Fruit fly (Drosophila melanogaster) whole organism, embryonic: ENCODE results near the gene CG3088.

Source experiments
- Awh ChIP-seq: fragments of 200-800 bp; sonication (Bioruptor generic); IDR thresholded peaks from 2 replicates; pipeline ENCODE4, ENCODE4 v1.3.6; 2022; ENCODE audit warnings: missing biosample characterization, missing genetic modification characterization
- Blimp-1 ChIP-seq: fragments of 200-800 bp; sonication (Bioruptor generic); optimal IDR thresholded peaks from 3 replicates; lab custom pipeline; 2018; ENCODE audit warnings: missing biosample characterization, missing genetic modification characterization, mild to moderate bottlenecking, moderate library complexity, missing genetic modification reagents
- CG10267 ChIP-seq: fragments of 200-800 bp; sonication (Bioruptor generic); optimal IDR thresholded peaks from 2 replicates; lab custom pipeline; 2018; ENCODE audit warnings: missing biosample characterization, mild to moderate bottlenecking, missing genetic modification characterization, moderate library complexity
- CG10366 ChIP-seq: fragments of 200-800 bp; sonication (Bioruptor generic); IDR thresholded peaks from 2 replicates; pipeline ENCODE4 v1.3.6; 2022; ENCODE audit warnings: missing biosample characterization, missing genetic modification characterization
- CG10959 ChIP-seq: fragments of 200-800 bp; sonication (Bioruptor generic); IDR thresholded peaks from 2 replicates; pipeline ENCODE4 v1.3.6; 2022; ENCODE audit warnings: missing biosample characterization, missing genetic modification characterization
- CG11398 ChIP-seq: fragments of 200-800 bp; sonication (Bioruptor generic); optimal IDR thresholded peaks from 2 replicates; lab custom pipeline; 2016; ENCODE audit warnings: missing biosample characterization, missing genetic modification characterization
- CG12219 ChIP-seq: fragments of 200-800 bp; sonication (Bioruptor generic); optimal IDR thresholded peaks from 3 replicates; lab custom pipeline; 2018; ENCODE audit warnings: missing biosample characterization, mild to moderate bottlenecking, missing genetic modification characterization
- CG13424 ChIP-seq: fragments of 200-800 bp; sonication (Bioruptor generic); optimal IDR thresholded peaks from 2 replicates; lab custom pipeline; 2019; ENCODE audit warnings: missing biosample characterization, mild to moderate bottlenecking, missing genetic modification characterization, moderate library complexity
- CG15479 ChIP-seq: fragments of 200-800 bp; sonication (Bioruptor generic); optimal IDR thresholded peaks from 3 replicates; lab custom pipeline; 2019; ENCODE audit warnings: missing biosample characterization, mild to moderate bottlenecking, missing genetic modification characterization, moderate library complexity
- CG17359 ChIP-seq: fragments of 200-800 bp; sonication (Bioruptor generic); optimal IDR thresholded peaks from 3 replicates; lab custom pipeline; 2018; ENCODE audit warnings: missing biosample characterization, mild to moderate bottlenecking, missing genetic modification characterization, moderate library complexity
- CG1792 ChIP-seq: fragments of 200-800 bp; sonication (Bioruptor generic); optimal IDR thresholded peaks from 2 replicates; lab custom pipeline; 2016; ENCODE audit warnings: missing biosample characterization, missing genetic modification characterization
- CG1832 ChIP-seq: fragments of 200-800 bp; sonication (Bioruptor generic); optimal IDR thresholded peaks from 2 replicates; lab custom pipeline; 2017; ENCODE audit warnings: missing biosample characterization, mild to moderate bottlenecking, missing genetic modification characterization, inconsistent platforms
- CG2712 ChIP-seq: fragments of 200-800 bp; optimal IDR thresholded peaks from 3 replicates; lab custom pipeline; 2019; ENCODE audit warnings: missing biosample characterization, mild to moderate bottlenecking, missing genetic modification characterization, moderate library complexity
- CG32767 ChIP-seq: fragments of 200-800 bp; sonication (Bioruptor generic); IDR thresholded peaks from 2 replicates; pipeline ENCODE4 v1.3.6; 2022; ENCODE audit warnings: missing biosample characterization, missing genetic modification characterization
- CG3847 ChIP-seq: fragments of 200-800 bp; sonication (Bioruptor generic); IDR thresholded peaks from 2 replicates; pipeline ENCODE4 v1.3.6; 2022; ENCODE audit warnings: missing biosample characterization, missing genetic modification characterization
- CG4404 ChIP-seq: fragments of 200-800 bp; sonication (Bioruptor generic); IDR thresholded peaks from 2 replicates; pipeline ENCODE4 v1.3.6; 2022; ENCODE audit warnings: missing biosample characterization, missing genetic modification characterization
- CG4424 ChIP-seq: fragments of 200-800 bp; sonication (Bioruptor generic); optimal IDR thresholded peaks from 3 replicates; lab custom pipeline; 2016; ENCODE audit warnings: missing biosample characterization, missing genetic modification characterization
- CG7357 ChIP-seq: fragments of 200-800 bp; sonication (Bioruptor generic); IDR thresholded peaks from 3 replicates; pipeline ENCODE4 v1.3.6; 2022; ENCODE audit warnings: missing biosample characterization, missing genetic modification characterization
- CG7839 ChIP-seq: fragments of 200-800 bp; sonication (Bioruptor generic); optimal IDR thresholded peaks from 3 replicates; lab custom pipeline; 2018; ENCODE audit warnings: missing biosample characterization, mild to moderate bottlenecking, missing genetic modification characterization, moderate library complexity
- CG7987 ChIP-seq: fragments of 200-800 bp; sonication (Bioruptor generic); optimal IDR thresholded peaks from 2 replicates; lab custom pipeline; 2018; ENCODE audit warnings: missing biosample characterization, mild to moderate bottlenecking, missing genetic modification characterization, moderate library complexity
- CG8388 ChIP-seq: fragments of 200-800 bp; sonication (Bioruptor generic); optimal IDR thresholded peaks from 2 replicates; lab custom pipeline; 2019; ENCODE audit warnings: missing biosample characterization, mild to moderate bottlenecking, missing genetic modification characterization, moderate library complexity
- D ChIP-seq, 2 experiments: fragments of 200-800 bp in 1 of 2; fragments of >200 bp in 1 of 2; sonication (Bioruptor generic) in 1 of 2; optimal IDR thresholded peaks; 2 replicates in 1 of 2; 3 replicates in 1 of 2; lab custom pipeline; 2017; ENCODE audit warnings: mild to moderate bottlenecking in 1 of 2, missing biosample characterization in 1 of 2, missing genetic modification characterization in 1 of 2, missing genetic modification reagents in 1 of 2
- Drgx ChIP-seq: fragments of 200-800 bp; sonication (Bioruptor generic); IDR thresholded peaks from 2 replicates; pipeline ENCODE4 v1.3.6; 2022; ENCODE audit warnings: missing biosample characterization, missing genetic modification characterization
- HmgD ChIP-seq: fragments of 200-800 bp; sonication (Bioruptor generic); optimal IDR thresholded peaks from 3 replicates; lab custom pipeline; 2016; ENCODE audit warnings: missing biosample characterization, missing genetic modification characterization
- Hmx ChIP-seq: fragments of 200-800 bp; sonication (Bioruptor generic); optimal IDR thresholded peaks from 2 replicates; lab custom pipeline; 2016; ENCODE audit warnings: missing biosample characterization, missing genetic modification characterization
- Spps ChIP-seq: fragments of 200-800 bp; sonication (Bioruptor generic); optimal IDR thresholded peaks from 2 replicates; lab custom pipeline; 2018; ENCODE audit warnings: missing biosample characterization, mild to moderate bottlenecking, missing genetic modification characterization
- Xrp1 ChIP-seq: fragments of 200-800 bp; sonication (Bioruptor generic); IDR thresholded peaks from 2 replicates; pipeline ENCODE4 v1.3.6; 2022; ENCODE audit warnings: missing biosample characterization, missing genetic modification characterization
- cato ChIP-seq: fragments of 200-800 bp; sonication (Bioruptor generic); optimal IDR thresholded peaks from 2 replicates; lab custom pipeline; 2016; ENCODE audit warnings: missing biosample characterization, missing genetic modification characterization, borderline replicate concordance
- dmrt99B ChIP-seq: fragments of 200-800 bp; sonication (Bioruptor generic); optimal IDR thresholded peaks from 2 replicates; lab custom pipeline; 2018; ENCODE audit warnings: missing biosample characterization, mild to moderate bottlenecking, missing genetic modification characterization, moderate library complexity
- ewg ChIP-seq: fragments of 200-800 bp; sonication (Bioruptor generic); optimal IDR thresholded peaks from 3 replicates; lab custom pipeline; 2017; ENCODE audit warnings: mild to moderate bottlenecking, missing biosample characterization, missing genetic modification reagents, missing genetic modification characterization
- fd3F ChIP-seq: fragments of 200-800 bp; sonication (Bioruptor generic); optimal IDR thresholded peaks from 2 replicates; lab custom pipeline; 2018; ENCODE audit warnings: missing biosample characterization, mild to moderate bottlenecking, missing genetic modification characterization, moderate library complexity
- fd96Cb ChIP-seq: fragments of 200-800 bp; sonication (Bioruptor generic); optimal IDR thresholded peaks from 2 replicates; lab custom pipeline; 2018; ENCODE audit warnings: missing biosample characterization, mild to moderate bottlenecking, missing genetic modification characterization, moderate library complexity
- fu2 ChIP-seq: fragments of 200-800 bp; sonication (Bioruptor generic); optimal IDR thresholded peaks from 2 replicates; lab custom pipeline; 2016; ENCODE audit warnings: missing biosample characterization, missing genetic modification characterization
- insv ChIP-seq, 2 experiments: fragments of 200-800 bp; sonication (Bioruptor generic); optimal IDR thresholded peaks; 3 replicates each; lab custom pipeline; 2016 to 2018; ENCODE audit warnings: missing biosample characterization in 2 of 2, missing genetic modification characterization in 2 of 2
- jing ChIP-seq: fragments of 200-800 bp; sonication (Bioruptor generic); optimal IDR thresholded peaks from 2 replicates; lab custom pipeline; 2018; ENCODE audit warnings: missing biosample characterization, mild to moderate bottlenecking, missing genetic modification characterization
- knrl ChIP-seq: fragments of 200-800 bp; sonication (Bioruptor generic); IDR thresholded peaks from 3 replicates; pipeline ENCODE4 v1.3.6; 2022; ENCODE audit warnings: missing biosample characterization, missing genetic modification characterization; ENCODE audit not compliant: partially characterized antibody
- mirr ChIP-seq: fragments of 200-800 bp; sonication (Bioruptor generic); optimal IDR thresholded peaks from 3 replicates; lab custom pipeline; 2018; ENCODE audit warnings: missing biosample characterization, mild to moderate bottlenecking, missing genetic modification characterization
- nerfin-2 ChIP-seq: fragments of 200-800 bp; sonication (Bioruptor generic); IDR thresholded peaks from 2 replicates; pipeline ENCODE4 v1.3.6; 2022; ENCODE audit warnings: missing biosample characterization, missing genetic modification characterization; ENCODE audit not compliant: partially characterized antibody
- peb ChIP-seq: fragments of 200-800 bp; sonication (Bioruptor generic); IDR thresholded peaks from 2 replicates; pipeline ENCODE4 v1.3.6; 2022; ENCODE audit warnings: missing biosample characterization, missing genetic modification characterization
- phol ChIP-seq: fragments of 200-800 bp; sonication (Bioruptor generic); optimal IDR thresholded peaks from 3 replicates; lab custom pipeline; 2018; ENCODE audit warnings: missing biosample characterization, mild to moderate bottlenecking, missing genetic modification characterization, moderate library complexity
- pzg ChIP-seq: fragments of 200-800 bp; sonication (Bioruptor generic); optimal IDR thresholded peaks from 3 replicates; lab custom pipeline; 2018; ENCODE audit warnings: missing biosample characterization, mild to moderate bottlenecking, missing genetic modification characterization, moderate library complexity
- run ChIP-seq: fragments of 200-800 bp; sonication (Bioruptor generic); optimal IDR thresholded peaks from 3 replicates; lab custom pipeline; 2018; ENCODE audit warnings: missing biosample characterization, mild to moderate bottlenecking, missing genetic modification characterization
- sc ChIP-seq, 3 experiments: fragments of >200 bp in 2 of 3; fragments of 200-800 bp in 1 of 3; sonication (Bioruptor generic) in 1 of 3; optimal IDR thresholded peaks; 2 replicates in 2 of 3; 3 replicates in 1 of 3; lab custom pipeline; 2017; ENCODE audit warnings: mild to moderate bottlenecking in 1 of 3, missing biosample characterization in 1 of 3, missing genetic modification characterization in 1 of 3, missing genetic modification reagents in 1 of 3
- schlank ChIP-seq: fragments of 200-800 bp; sonication (Bioruptor generic); optimal IDR thresholded peaks from 2 replicates; lab custom pipeline; 2018; ENCODE audit warnings: missing biosample characterization, mild to moderate bottlenecking, missing genetic modification characterization
- scrt ChIP-seq: fragments of 200-800 bp; sonication (Bioruptor generic); optimal IDR thresholded peaks from 2 replicates; lab custom pipeline; 2018; ENCODE audit warnings: missing biosample characterization, mild to moderate bottlenecking, missing genetic modification characterization, moderate library complexity
- sisA ChIP-seq: fragments of 200-800 bp; sonication (Bioruptor generic); IDR thresholded peaks from 2 replicates; pipeline ENCODE4 v1.3.6; 2022; ENCODE audit warnings: missing biosample characterization, missing genetic modification characterization
- twi ChIP-seq: fragments of 200-800 bp; optimal IDR thresholded peaks from 2 replicates; lab custom pipeline; 2019; ENCODE audit warnings: missing biosample characterization, mild to moderate bottlenecking, missing genetic modification characterization, moderate library complexity
- unc-4 ChIP-seq: fragments of 200-800 bp; sonication (Bioruptor generic); IDR thresholded peaks from 2 replicates; pipeline ENCODE4 v1.3.6; 2022; ENCODE audit warnings: missing biosample characterization, missing genetic modification characterization; ENCODE audit not compliant: partially characterized antibody
- zfh2 ChIP-seq: fragments of 200-800 bp; sonication (Bioruptor generic); optimal IDR thresholded peaks from 2 replicates; lab custom pipeline; 2016; ENCODE audit warnings: missing biosample characterization, missing genetic modification characterization

CG3088 gene

dm6 chr3L:9566849-9567248 is 34.3 kb downstream of the CG3088 start (continued):
- TF ChIP-seq unc-4 = no peak
- TF ChIP-seq pzg (GFP tag; lab: Kevin White, UChicago) = no peak
- TF ChIP-seq zfh2 = no peak
- TF ChIP-seq CG10959 = no peak
- TF ChIP-seq D (optimal IDR thresholded peaks at IDR 0.05; lab: Kevin White, UChicago) = no peak
- TF ChIP-seq D (GFP tag; optimal IDR thresholded peaks at IDR 0.05; lab: Kevin White, UChicago) = no peak
- TF ChIP-seq CG10267 (tag; lab: Kevin White, UChicago) = peak; percentile 10
- no peak for TF ChIP-seq CG12219 (GFP tag; lab: Kevin White, UChicago)
- peak; percentile 20 for TF ChIP-seq CG8388 (GFP tag; lab: Kevin White, UChicago)
- peak; percentile 47 for TF ChIP-seq dmrt99B
- no peak for TF ChIP-seq CG1832 (GFP tag; lab: Kevin White, UChicago)
- TF ChIP-seq sisA (GFP tag; lab: Robert Waterston, UW) = peak; percentile 21; the same call in 1 of the 2 replicates
- TF ChIP-seq CG2712 = peak; percentile 34
- TF ChIP-seq CG4424 = peak; percentile 16
- TF ChIP-seq CG13424 = peak; percentile 12
- TF ChIP-seq twi (tag; lab: Kevin White, UChicago) = no peak
- TF ChIP-seq fu2 (GFP tag; lab: Kevin White, UChicago) = no peak
- TF ChIP-seq CG11398 (GFP tag; lab: Kevin White, UChicago) = no peak
- TF ChIP-seq Spps (tag; lab: Kevin White, UChicago) = no peak
- no peak for TF ChIP-seq HmgD (GFP tag; lab: Kevin White, UChicago)
- TF ChIP-seq CG7839 = peak; percentile 41
- TF ChIP-seq Awh (GFP tag; lab: Robert Waterston, UW) = no peak
- no peak for TF ChIP-seq mirr (GFP tag; lab: Kevin White, UChicago)
- TF ChIP-seq phol (tag; lab: Kevin White, UChicago) = peak; percentile 50
- TF ChIP-seq CG32767 = no peak
- no peak for TF ChIP-seq Hmx (GFP tag; lab: Kevin White, UChicago)
- TF ChIP-seq CG15479 (GFP tag; lab: Kevin White, UChicago) = no peak
- no peak for TF ChIP-seq knrl (GFP tag; lab: Robert Waterston, UW)
- TF ChIP-seq Blimp-1 = peak; percentile 58
- no peak for TF ChIP-seq sc (optimal IDR thresholded peaks at IDR 0.05; lab: Kevin White, UChicago)
- TF ChIP-seq sc (GFP tag; optimal IDR thresholded peaks at IDR 0.05; lab: Kevin White, UChicago) = no peak
- no peak for TF ChIP-seq insv (GFP tag; optimal IDR thresholded peaks at IDR 0.05; lab: Kevin White, UChicago)
- no peak for TF ChIP-seq jing (GFP tag; lab: Kevin White, UChicago)
- TF ChIP-seq CG4404 (GFP tag; lab: Robert Waterston, UW) = no peak
- no peak for TF ChIP-seq schlank
- TF ChIP-seq peb (GFP tag; lab: Robert Waterston, UW) = no peak
- no peak for TF ChIP-seq ewg (GFP tag; lab: Kevin White, UChicago)
- TF ChIP-seq CG7987 (GFP tag; lab: Kevin White, UChicago) = no peak
- TF ChIP-seq CG10366 = peak; percentile 27; the same call in 1 of the 2 replicates
- TF ChIP-seq CG17359 (tag; lab: Kevin White, UChicago) = peak; percentile 35
- peak; percentile 40; the same call in 1 of the 2 replicates for TF ChIP-seq Xrp1
- TF ChIP-seq scrt (GFP tag; lab: Kevin White, UChicago) = no peak
- TF ChIP-seq CG1792 (GFP tag; lab: Kevin White, UChicago) = no peak
- TF ChIP-seq fd96Cb (tag; lab: Kevin White, UChicago) = peak; percentile 14
- TF ChIP-seq CG7357 (GFP tag; lab: Robert Waterston, UW) = no peak
- no peak for TF ChIP-seq nerfin-2 (GFP tag; lab: Robert Waterston, UW)
- TF ChIP-seq cato (GFP tag; lab: Kevin White, UChicago) = no peak
- TF ChIP-seq CG3847 (GFP tag; lab: Robert Waterston, UW) = 0 out of 2 replicates have a peak, but pooled peaks have one; percentile 9
- peak; percentile 90 for TF ChIP-seq Drgx
- TF ChIP-seq fd3F (GFP tag; lab: Kevin White, UChicago) = no peak
- TF ChIP-seq run = no peak
